Worm (Caenorhabditis elegans) whole organism, L3 larva: ENCODE measurements around the gene Y57G11C.22.

Source experiments
- ama-1 ChIP-seq: fragments of 150-350 bp; optimal IDR thresholded peaks from 2 replicates; lab custom pipeline; 2018
- ceh-28 ChIP-seq: fragments of 150-350 bp; optimal IDR thresholded peaks from 2 replicates; lab custom pipeline; 2014; ENCODE audit warnings: missing biosample characterization, missing genetic modification reagents, missing genetic modification characterization
- jun-1 ChIP-seq: fragments of 150-350 bp; optimal IDR thresholded peaks from 2 replicates; lab custom pipeline; 2014; ENCODE audit warnings: missing biosample characterization, missing genetic modification reagents, missing genetic modification characterization
- lin-39 ChIP-seq: fragments of 150-350 bp; optimal IDR thresholded peaks from 2 replicates; lab custom pipeline; 2018; ENCODE audit warnings: missing biosample characterization, missing genetic modification reagents, missing genetic modification characterization
- mdl-1 ChIP-seq: fragments of 150-350 bp; optimal IDR thresholded peaks from 2 replicates; lab custom pipeline; 2014; ENCODE audit warnings: missing biosample characterization, missing genetic modification characterization
- nhr-11 ChIP-seq: fragments of 150-350 bp; optimal IDR thresholded peaks from 2 replicates; lab custom pipeline; 2014; ENCODE audit warnings: missing biosample characterization, missing genetic modification characterization
- nhr-237 ChIP-seq: fragments of 150-350 bp; optimal IDR thresholded peaks from 2 replicates; lab custom pipeline; 2014; ENCODE audit warnings: missing biosample characterization, missing genetic modification characterization
- nhr-76 ChIP-seq: fragments of 150-350 bp; sonication (generic microtip); optimal IDR thresholded peaks from 5 replicates; lab custom pipeline; 2014; ENCODE audit warnings: missing biosample characterization, missing genetic modification characterization
- pqm-1 ChIP-seq: fragments of 150-350 bp; optimal IDR thresholded peaks from 2 replicates; lab custom pipeline; 2017; ENCODE audit warnings: missing biosample characterization, missing genetic modification characterization, inconsistent platforms
- tbx-2 ChIP-seq: sonication (generic microtip); optimal IDR thresholded peaks from 2 replicates; lab custom pipeline; 2016; ENCODE audit warnings: mild to moderate bottlenecking, missing genetic modification characterization, missing compliant biosample characterization
- unc-62 ChIP-seq: fragments of 150-350 bp; sonication (generic microtip); optimal IDR thresholded peaks from 4 replicates; lab custom pipeline; 2014; ENCODE audit warnings: missing biosample characterization, missing genetic modification reagents, missing genetic modification characterization

DNA sequence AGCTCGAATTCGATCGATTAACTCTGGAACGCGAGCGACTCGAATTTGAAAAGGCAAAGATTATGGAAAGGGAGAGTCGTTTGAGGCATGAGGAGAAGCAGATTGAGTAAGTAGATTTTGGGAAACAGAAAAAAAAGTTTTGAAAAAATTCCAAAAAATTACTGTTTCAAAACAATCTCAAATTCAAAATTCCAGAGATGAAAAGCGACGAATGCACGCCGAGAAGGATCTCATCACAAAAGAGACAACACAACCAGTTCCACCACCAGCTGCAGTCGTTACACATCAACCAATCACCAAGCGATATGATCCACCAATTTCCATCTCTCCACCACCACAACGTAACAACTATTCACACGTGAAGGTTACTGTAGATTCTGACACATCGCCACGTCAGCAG is 57.3 kb downstream of the Y57G11C.22 start:
- no peak for TF ChIP-seq jun-1
- TF ChIP-seq ceh-28 (tag; lab: Kevin White, UChicago), result no peak
- TF ChIP-seq nhr-237 (tag; lab: Kevin White, UChicago), result no peak
- no peak for TF ChIP-seq nhr-76
- TF ChIP-seq tbx-2, result no peak
- no peak for TF ChIP-seq lin-39 (tag; lab: Kevin White, UChicago)
- no peak for TF ChIP-seq mdl-1 (tag; lab: Kevin White, UChicago)
- TF ChIP-seq ama-1 (lab: Kevin White, UChicago), result no peak
- TF ChIP-seq pqm-1 (tag; lab: Kevin White, UChicago), result no peak
- no peak for TF ChIP-seq unc-62
- TF ChIP-seq nhr-11 (tag; lab: Kevin White, UChicago), result no peak
